Fruit fly (Drosophila melanogaster) whole organism, larva: ENCODE measurements around the gene CG11768.

Experiments
- noc ChIP-seq: fragments of 200-800 bp; sonication (Bioruptor generic); optimal IDR thresholded peaks from 3 replicates; lab custom pipeline; 2019; ENCODE audit warnings: missing biosample characterization, mild to moderate bottlenecking, missing genetic modification characterization, moderate library complexity

The CG11768 gene

dm6 chr3R:8799866-8800265 lies 31.9 kb upstream of the CG11768 start:
- no peak for TF ChIP-seq noc (tag; lab: Kevin White, UChicago)

- no peak for TF ChIP-seq noc (tag; lab: Kevin White, UChicago)
These were observed 30.3 kb upstream of the CG11768 start for dm6 chr3R:8798332-8798731.

- TF ChIP-seq noc (tag; lab: Kevin White, UChicago) = no peak
These were observed 26.4 kb upstream of the CG11768 start, which contains the start of gene Ir85a for dm6 chr3R:8794384-8794783. TSS of gene Ir85a (plus strand) at chr3R:8794684.

- TF ChIP-seq noc (tag; lab: Kevin White, UChicago) = no peak
These were observed 25.7 kb upstream of the CG11768 start for dm6 chr3R:8793726-8794125.

- no peak for TF ChIP-seq noc (tag; lab: Kevin White, UChicago)
These were observed 24.6 kb upstream of the CG11768 start for dm6 chr3R:8792463-8793175.

- no peak for TF ChIP-seq noc (tag; lab: Kevin White, UChicago)
These were observed 20.9 kb upstream of the CG11768 start for dm6 chr3R:8788722-8789400.

dm6 chr3R:8787538-8788282 lies 19.7 kb upstream of the CG11768 start:
- no peak for TF ChIP-seq noc (tag; lab: Kevin White, UChicago)

dm6 chr3R:8785451-8785850 lies 17.5 kb upstream of the CG11768 start:
- no peak for TF ChIP-seq noc (tag; lab: Kevin White, UChicago)

- TF ChIP-seq noc (tag; lab: Kevin White, UChicago) = no peak
These were observed 16.8 kb upstream of the CG11768 start for dm6 chr3R:8784788-8785187.

- no peak for TF ChIP-seq noc (tag; lab: Kevin White, UChicago)
These were observed 12.7 kb upstream of the CG11768 start, which contains the start of gene CG33189 for dm6 chr3R:8780689-8781088. TSS of gene CG33189 (minus strand) at chr3R:8780789.

- TF ChIP-seq noc (tag; lab: Kevin White, UChicago) = no peak
These were observed 11.8 kb upstream of the CG11768 start, which contains the start of gene CG33191 for dm6 chr3R:8779823-8780222. TSS of gene CG33191 (minus strand) at chr3R:8779923.

- no peak for TF ChIP-seq noc (tag; lab: Kevin White, UChicago)
These were observed 5.1 kb upstream of the CG11768 start, which contains the start of gene CG34301 for dm6 chr3R:8773135-8773534. TSS of gene CG34301 (plus strand) at chr3R:8773435.

- no peak for TF ChIP-seq noc (tag; lab: Kevin White, UChicago)
These were observed 4.6 kb upstream of the CG11768 start, which contains the start of gene CG13318 for dm6 chr3R:8772591-8772990. TSS of gene CG13318 (minus strand) at chr3R:8772691.

- TF ChIP-seq noc (tag; lab: Kevin White, UChicago) = no peak
These were observed 1.1 kb upstream of the CG11768 start, which contains the start of gene CG8236 for dm6 chr3R:8769094-8769493. TSS of gene CG8236 (plus strand) at chr3R:8769394.

dm6 chr3R:8748776-8749126 lies 19.2 kb downstream of the CG11768 start:
- no peak for TF ChIP-seq noc (tag; lab: Kevin White, UChicago)
